Worm (Caenorhabditis elegans) whole organism, L2 larva: ENCODE results near the gene fbxa-111.

Experiments
- alr-1 ChIP-seq: fragments of 150-350 bp; optimal IDR thresholded peaks from 2 replicates; lab custom pipeline; 2014; ENCODE audit warnings: missing biosample characterization, missing genetic modification characterization
- ama-1 ChIP-seq: fragments of 150-350 bp; optimal IDR thresholded peaks from 2 replicates; lab custom pipeline; 2018; ENCODE audit warnings: inconsistent platforms
- ceh-16 ChIP-seq: fragments of 150-350 bp; optimal IDR thresholded peaks from 2 replicates; lab custom pipeline; 2014; ENCODE audit warnings: missing biosample characterization, missing genetic modification characterization
- nhr-10 ChIP-seq: sonication (generic microtip); optimal IDR thresholded peaks from 2 replicates; lab custom pipeline; 2017; ENCODE audit warnings: missing biosample characterization, missing genetic modification characterization
- nhr-11 ChIP-seq: fragments of 150-350 bp; optimal IDR thresholded peaks from 2 replicates; lab custom pipeline; 2014; ENCODE audit warnings: missing biosample characterization, missing genetic modification characterization
- nhr-6 ChIP-seq: fragments of 150-350 bp; optimal IDR thresholded peaks from 2 replicates; lab custom pipeline; 2014; ENCODE audit warnings: missing biosample characterization, missing genetic modification characterization
- nhr-77 ChIP-seq: fragments of 150-350 bp; optimal IDR thresholded peaks from 2 replicates; lab custom pipeline; 2014; ENCODE audit warnings: missing biosample characterization, missing genetic modification characterization
- sma-3 ChIP-seq: sonication (generic microtip); optimal IDR thresholded peaks from 2 replicates; lab custom pipeline; 2016; ENCODE audit warnings: missing genetic modification reagents, missing genetic modification characterization, missing compliant biosample characterization
- ztf-11 ChIP-seq: sonication (generic microtip); optimal IDR thresholded peaks from 2 replicates; lab custom pipeline; 2017; ENCODE audit warnings: missing biosample characterization, missing genetic modification characterization

DNA sequence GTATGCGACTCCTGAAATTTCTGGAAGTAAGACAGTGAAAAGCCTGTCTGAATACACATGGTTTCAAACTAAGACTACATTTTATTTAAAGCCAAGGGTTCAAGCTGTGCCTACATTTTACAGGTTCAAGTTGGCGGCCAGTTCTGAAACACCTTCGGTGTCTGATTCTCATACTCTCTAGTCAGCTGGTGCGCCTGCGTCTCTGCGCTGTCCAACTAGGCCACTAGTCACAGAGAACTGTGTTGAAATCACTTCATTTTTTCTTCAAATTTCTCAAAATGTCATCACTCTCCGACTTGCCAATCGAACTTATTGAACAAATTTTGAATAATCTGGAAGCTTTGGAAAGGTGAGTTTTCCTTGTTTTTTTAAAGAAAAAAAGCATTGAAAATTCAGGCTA is 17.1 kb upstream of the fbxa-111 start, which contains the start of gene fbxa-90:
- TF ChIP-seq nhr-11 (tag; lab: Kevin White, UChicago) (no peak), ceh-16 (tag; lab: Kevin White, UChicago) (no peak), sma-3 (GFP tag; lab: Kevin White, UChicago) (no peak), ama-1 (lab: Kevin White, UChicago) (no peak), nhr-10 (tag; lab: Kevin White, UChicago) (no peak), nhr-6 (tag; lab: Kevin White, UChicago) (no peak), ztf-11 (tag; lab: Kevin White, UChicago) (no peak), nhr-77 (tag; lab: Kevin White, UChicago) (no peak), alr-1 (no peak)
